Fruit fly (Drosophila melanogaster): ENCODE data around the gene Cox10.

Gene Cox10

DNA sequence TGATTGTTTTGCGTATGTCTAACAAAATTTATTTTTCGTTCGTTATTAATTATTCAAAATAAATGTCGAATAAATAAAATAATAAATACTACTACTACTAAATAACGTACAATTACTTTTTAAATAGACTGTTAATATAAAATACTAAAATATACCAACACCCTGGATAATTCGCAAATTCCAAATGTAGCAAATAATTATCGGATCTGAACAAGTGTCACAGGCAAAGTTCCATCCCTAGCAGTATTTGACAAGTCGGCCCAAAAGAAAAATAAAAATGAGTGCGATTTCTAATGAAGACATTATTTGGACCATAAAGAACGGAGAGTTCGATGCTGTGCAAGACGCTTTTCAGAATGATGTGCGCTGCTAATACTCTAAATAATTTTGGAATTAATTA is 10.1 kb downstream of the Cox10 start, which contains the start of gene CG31715 (continued):
- TF ChIP-seq CG2116 (GFP tag; optimal IDR thresholded peaks at IDR 0.05) (peak; percentile 39), ranshi (GFP tag; IDR thresholded peaks at IDR 0.05) (peak; percentile 53; the same call in 1 of the 2 replicates), gfzf (GFP tag; optimal IDR thresholded peaks at IDR 0.05) (peak; percentile 34), lilli (GFP tag; optimal IDR thresholded peaks at IDR 0.05) (peak; percentile 24), CG8290 (GFP tag; optimal IDR thresholded peaks at IDR 0.05) (peak; percentile 19), CG8290 (tag; optimal IDR thresholded peaks at IDR 0.05) (peak in 1 of 2 experiments; percentile 40), CG8924 (tag; optimal IDR thresholded peaks at IDR 0.05) (peak; percentile 39), CG31365 (tag; optimal IDR thresholded peaks at IDR 0.05) (no peak), ind (GFP tag; optimal IDR thresholded peaks at IDR 0.05) (no peak), PHDP (tag; optimal IDR thresholded peaks at IDR 0.05) (peak; percentile 39), CG9727 (GFP tag; optimal IDR thresholded peaks at IDR 0.05) (no peak), Sry-δ (GFP tag; optimal IDR thresholded peaks at IDR 0.05) (peak; percentile 73), hbn (GFP tag; IDR thresholded peaks at IDR 0.05; ENCODE audit: partially characterized antibody) (peak; percentile 42; the same call in 1 of the 2 replicates), CG12391 (tag; optimal IDR thresholded peaks at IDR 0.05) (peak; percentile 54), YL-1 (GFP tag; optimal IDR thresholded peaks at IDR 0.05) (peak; percentile 21), CoRest (tag; optimal IDR thresholded peaks at IDR 0.05) (peak; percentile 0), crp (GFP tag; optimal IDR thresholded peaks at IDR 0.05) (peak in 1 of 2 experiments; percentile 56), bsh (GFP tag; optimal IDR thresholded peaks at IDR 0.05) (peak in 1 of 2 experiments; percentile 7), Hr51 (GFP tag; optimal IDR thresholded peaks at IDR 0.05) (peak in 1 of 2 experiments; percentile 18), CG7839 (tag; optimal IDR thresholded peaks at IDR 0.05) (peak; percentile 13), pzg (GFP tag; optimal IDR thresholded peaks at IDR 0.05) (peak; percentile 42), CG15514 (GFP tag; optimal IDR thresholded peaks at IDR 0.05) (peak; percentile 37), unc-4 (GFP tag; IDR thresholded peaks at IDR 0.05; ENCODE audit: partially characterized antibody) (peak; percentile 45; the same call in 1 of the 2 replicates), Optix (GFP tag; IDR thresholded peaks at IDR 0.05) (no peak), D19A (tag; optimal IDR thresholded peaks at IDR 0.05) (peak; percentile 8), Ets65A (GFP tag) (peak; percentile 51), Fer1 (GFP tag; optimal IDR thresholded peaks at IDR 0.05) (no peak), dimm (GFP tag; IDR thresholded peaks at IDR 0.05) (no peak)

DNA sequence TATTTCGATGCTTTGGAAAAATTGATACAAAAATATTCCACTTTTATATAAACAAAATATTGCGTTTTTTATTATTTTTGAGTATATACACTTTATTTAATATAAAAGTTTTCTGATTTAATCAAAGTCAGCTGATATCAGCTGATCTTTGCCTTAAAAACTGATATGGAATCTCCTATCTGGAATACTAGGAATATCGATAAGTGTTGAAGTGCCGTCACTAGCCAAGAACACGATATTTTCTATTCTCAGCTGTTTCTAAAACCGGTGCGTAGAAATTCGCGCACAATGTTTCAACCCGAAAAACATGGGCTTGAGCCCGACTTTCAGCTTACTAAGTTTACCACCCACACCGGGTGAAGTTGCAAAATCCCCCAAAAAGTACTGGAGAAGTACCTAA is 11.2 kb downstream of the Cox10 start, which contains the start of gene Sps2:
TSS of gene Sps2 (plus strand) at position 124 of the 400 bp plus-strand sequence.
- TF ChIP-seq CG42726 (GFP tag; IDR thresholded peaks at IDR 0.05; ENCODE audit: partially characterized antibody), result peak; percentile 20; the same call in 1 of the 2 replicates
- peak in 1 of 2 experiments; percentile 6 for TF ChIP-seq dpn (GFP tag; optimal IDR thresholded peaks at IDR 0.05)
- TF ChIP-seq Dp (GFP tag; optimal IDR thresholded peaks at IDR 0.05), result peak; percentile 18
- peak; percentile 29 for TF ChIP-seq nmo (GFP tag; optimal IDR thresholded peaks at IDR 0.05)
- peak; percentile 18 for TF ChIP-seq CG13296 (GFP tag; optimal IDR thresholded peaks at IDR 0.05)
- TF ChIP-seq pzg (GFP tag; optimal IDR thresholded peaks at IDR 0.05), result peak; percentile 54
- TF ChIP-seq Pdp1 (GFP tag; optimal IDR thresholded peaks at IDR 0.05), result peak in 1 of 2 experiments; percentile 27
- TF ChIP-seq ssp (GFP tag; IDR thresholded peaks at IDR 0.05), result peak; percentile 17; the same call in 1 of the 2 replicates
- peak; percentile 85 for TF ChIP-seq CG13287 (GFP tag; IDR thresholded peaks at IDR 0.05; ENCODE audit: partially characterized antibody)
- peak; percentile 75; the same call in 2 of the 3 replicates for TF ChIP-seq knrl (GFP tag; IDR thresholded peaks at IDR 0.05; ENCODE audit: partially characterized antibody)
- peak; percentile 4 for TF ChIP-seq wek (GFP tag; optimal IDR thresholded peaks at IDR 0.05)
- peak; percentile 80; the same call in 1 of the 2 replicates for TF ChIP-seq amos (GFP tag; IDR thresholded peaks at IDR 0.05; ENCODE audit: partially characterized antibody)
- TF ChIP-seq sob (GFP tag; IDR thresholded peaks at IDR 0.05), result 0 out of 2 replicates have a peak, but pooled peaks have one; percentile 30
- TF ChIP-seq H15 (GFP tag; IDR thresholded peaks at IDR 0.05), result no peak
- peak; percentile 83 for TF ChIP-seq CG6791 (GFP tag; IDR thresholded peaks at IDR 0.05; ENCODE audit: partially characterized antibody)
- peak; percentile 78 for TF ChIP-seq BEAF-32 (GFP tag; optimal IDR thresholded peaks at IDR 0.05)
- TF ChIP-seq bsh (GFP tag; optimal IDR thresholded peaks at IDR 0.05), result no peak
- peak; percentile 84 for TF ChIP-seq Sry-δ (GFP tag; optimal IDR thresholded peaks at IDR 0.05)
- peak; percentile 51 for TF ChIP-seq CG8388 (GFP tag; optimal IDR thresholded peaks at IDR 0.05)
- TF ChIP-seq lmd (GFP tag; IDR thresholded peaks at IDR 0.05), result no peak
- no peak for TF ChIP-seq CG4820 (GFP tag; optimal IDR thresholded peaks at IDR 0.05)
- TF ChIP-seq disco-r (GFP tag; optimal IDR thresholded peaks at IDR 0.05), result no peak
- TF ChIP-seq Ravus (GFP tag; IDR thresholded peaks at IDR 0.05), result no peak

All from whole organism, embryonic.